Worm (Caenorhabditis elegans): ENCODE results near the gene sri-54.

- no peak for TF ChIP-seq ztf-29 (GFP tag; IDR thresholded peaks at IDR 0.05)
- no peak for TF ChIP-seq flt-1 (GFP tag; IDR thresholded peaks at IDR 0.05)
- no peak for TF ChIP-seq T22C8.4 (GFP tag; IDR thresholded peaks at IDR 0.05)
- TF ChIP-seq ref-1 (GFP tag; conservative IDR thresholded peaks at IDR 0.05) = no peak
- TF ChIP-seq med-1 (GFP tag; optimal IDR thresholded peaks at IDR 0.05; ENCODE audit: insufficient read depth) = no peak
Measured at ce11 chrII:3105765-3106164, 31.9 kb downstream of the sri-54 start, which contains the start of gene clec-122.

Data from whole organism, midembryonic.